Worm (Caenorhabditis elegans): Measurements from ENCODE around the gene gldi-6.
A peak's percentile ranks its signal among the peaks of the same experiment; 100 is the strongest.

Gene gldi-6

DNA sequence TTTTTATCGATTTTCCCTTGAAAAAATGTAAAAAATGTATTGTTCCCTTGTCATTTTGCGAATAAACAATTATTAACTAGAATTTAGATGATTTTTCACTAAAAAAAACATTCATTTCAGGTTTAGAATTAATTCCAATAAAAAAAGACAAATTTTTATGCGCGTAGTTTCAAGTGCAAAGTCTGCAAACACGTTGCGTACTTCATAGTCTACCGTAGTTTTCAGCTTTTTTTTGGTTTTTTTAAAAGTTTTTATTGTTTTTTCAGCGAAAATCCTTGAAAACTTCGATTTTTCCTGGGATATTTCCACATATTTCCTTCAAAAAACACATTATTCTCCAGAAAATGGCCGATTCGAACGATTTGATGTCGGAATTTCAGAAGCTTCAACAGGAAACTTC lies 6.8 kb downstream of the gldi-6 start, which contains the start of gene C16C8.11 (continued):
- TF ChIP-seq lin-35 (GFP tag; optimal IDR thresholded peaks at IDR 0.05) (no peak), ztf-3 (GFP tag; optimal IDR thresholded peaks at IDR 0.05) (no peak), B0019.2 (GFP tag; conservative IDR thresholded peaks at IDR 0.05) (no peak), F49E8.2 (tag; optimal IDR thresholded peaks at IDR 0.05; ENCODE audit: insufficient read depth) (no peak), Y79H2A.3 (GFP tag; conservative IDR thresholded peaks at IDR 0.05) (no peak), ceh-91 (GFP tag; IDR thresholded peaks at IDR 0.05) (no peak), athp-1 (tag; optimal IDR thresholded peaks at IDR 0.05) (peak; percentile 20), pha-4 (tag; optimal IDR thresholded peaks at IDR 0.05) (no peak)

DNA sequence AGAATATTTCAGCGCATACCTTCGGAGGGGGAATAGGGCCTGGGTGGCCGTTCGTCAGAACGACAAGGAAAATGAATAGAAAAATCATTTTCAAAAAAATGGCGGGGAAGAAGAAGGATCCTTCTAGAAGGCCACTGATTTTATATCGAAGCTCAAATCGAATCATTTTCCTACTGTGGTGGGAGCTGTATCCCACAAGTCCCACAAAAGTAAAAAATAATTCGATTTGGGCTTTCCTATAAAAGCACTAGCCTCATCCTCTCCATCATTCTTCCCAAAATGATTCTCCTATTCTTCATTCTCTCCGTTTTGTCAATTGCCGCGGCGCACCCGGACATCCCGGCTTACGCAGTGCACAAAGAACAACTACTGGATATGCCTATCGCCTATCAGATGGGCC lies 11.5 kb downstream of the gldi-6 start, which contains the start of the genes C16C8.26 and C16C8.19:
TSS of gene C16C8.26 (minus strand) at position 101 of the 400 bp plus-strand sequence.
TSS of gene C16C8.19 (plus strand) at position 279 of the 400 bp plus-strand sequence.
- TF ChIP-seq ztf-18 (tag; optimal IDR thresholded peaks at IDR 0.05) (no peak), attf-3 (GFP tag; conservative IDR thresholded peaks at IDR 0.05) (no peak), C17E4.6 (GFP tag; IDR thresholded peaks at IDR 0.05) (no peak), snpc-3.4 (tag; optimal IDR thresholded peaks at IDR 0.05) (no peak), ceh-79 (tag; optimal IDR thresholded peaks at IDR 0.05) (no peak), xnd-1 (tag; optimal IDR thresholded peaks at IDR 0.05) (no peak), ccch-3 (GFP tag; optimal IDR thresholded peaks at IDR 0.05) (no peak), bed-1 (GFP tag; IDR thresholded peaks at IDR 0.05) (no peak), lin-26 (GFP tag; IDR thresholded peaks at IDR 0.05) (no peak), let-607 (tag; optimal IDR thresholded peaks at IDR 0.05) (no peak)

DNA sequence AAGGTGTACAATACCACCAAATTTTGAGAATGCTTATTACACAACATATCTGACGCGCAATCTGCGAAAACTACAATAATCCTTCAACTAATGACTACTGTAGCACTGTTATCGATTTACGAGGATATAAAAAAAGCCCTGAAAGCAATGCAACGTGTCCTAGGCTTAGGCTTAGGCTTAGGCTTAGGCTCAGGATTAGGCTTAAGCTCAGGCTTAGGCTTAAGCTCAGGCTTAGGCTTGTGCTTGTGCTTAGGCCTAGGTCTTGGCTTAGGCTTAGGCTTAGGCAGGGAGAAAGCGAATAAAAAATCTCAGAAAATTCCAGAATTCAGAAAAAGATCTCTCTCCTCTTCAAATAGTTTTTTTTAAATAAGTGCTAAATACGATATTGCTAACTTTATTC lies 12.5 kb downstream of the gldi-6 start:
- TF ChIP-seq somi-1 (GFP tag; optimal IDR thresholded peaks at IDR 0.05) (no peak), bed-1 (GFP tag; IDR thresholded peaks at IDR 0.05) (no peak), ztf-25 (GFP tag; IDR thresholded peaks at IDR 0.05) (no peak), snpc-4 (GFP tag; optimal IDR thresholded peaks at IDR 0.05) (no peak), snpc-4 (tag; optimal IDR thresholded peaks at IDR 0.05) (no peak), ama-1 (optimal IDR thresholded peaks at IDR 0.05) (no peak), ama-1 (GFP tag; optimal IDR thresholded peaks at IDR 0.05) (no peak), tlf-1 (GFP tag; optimal IDR thresholded peaks at IDR 0.05) (no peak), dpff-1 (tag; optimal IDR thresholded peaks at IDR 0.05) (no peak), efl-1 (GFP tag; optimal IDR thresholded peaks at IDR 0.05) (no peak), attf-6 (GFP tag; IDR thresholded peaks at IDR 0.05) (no peak), nhr-120 (GFP tag; IDR thresholded peaks at IDR 0.05) (no peak), ceh-40 (GFP tag; IDR thresholded peaks at IDR 0.05) (no peak), tbp1 (GFP tag; optimal IDR thresholded peaks at IDR 0.05) (no peak), F55B11.4 (tag; optimal IDR thresholded peaks at IDR 0.05; ENCODE audit: borderline replicate concordance, insufficient read depth) (no peak), F37B4.10 (GFP tag; IDR thresholded peaks at IDR 0.05) (no peak), lag-1 (GFP tag; IDR thresholded peaks at IDR 0.05) (no peak), athp-1 (tag; optimal IDR thresholded peaks at IDR 0.05) (no peak), hlh-12 (tag; optimal IDR thresholded peaks at IDR 0.05) (no peak), C06A6.2 (GFP tag; conservative IDR thresholded peaks at IDR 0.05) (no peak), ceh-58 (GFP tag; IDR thresholded peaks at IDR 0.05) (no peak), mxl-1 (tag; optimal IDR thresholded peaks at IDR 0.05) (no peak)
